Worm (Caenorhabditis elegans): ENCODE results near the gene Y46H3A.4.

DNA sequence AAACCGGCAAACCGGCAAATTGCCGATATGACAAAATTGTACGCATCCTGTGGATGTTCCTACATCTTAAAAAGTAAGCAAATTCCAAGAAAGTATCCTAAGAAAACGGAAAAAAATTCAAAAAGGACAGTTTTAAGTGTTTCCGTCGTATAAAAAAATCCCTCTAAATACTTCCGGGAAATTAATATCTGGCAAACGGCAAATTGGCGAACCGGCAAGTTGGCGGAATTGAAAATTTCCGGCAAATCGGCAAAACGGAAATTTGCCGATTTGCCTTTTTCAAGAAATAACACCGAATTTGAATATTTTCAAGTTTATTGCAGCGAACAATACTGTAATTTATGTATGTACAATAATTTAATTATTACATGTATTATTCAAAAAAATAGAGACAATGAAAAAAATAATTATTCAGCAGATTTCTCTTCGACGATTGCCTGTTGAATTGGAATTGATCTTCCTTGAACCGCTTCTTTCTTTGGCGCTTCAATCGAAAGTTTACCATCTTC is 6.8 kb downstream of the Y46H3A.4 start:
- TF ChIP-seq tbx-11 (GFP tag; IDR thresholded peaks at IDR 0.05) (no peak), ama-1 (optimal IDR thresholded peaks at IDR 0.05) (no peak), flt-1 (GFP tag; IDR thresholded peaks at IDR 0.05) (no peak), aly-1 (tag; optimal IDR thresholded peaks at IDR 0.05) (no peak), sea-1 (GFP tag; conservative IDR thresholded peaks at IDR 0.05) (no peak), tra-4 (tag; optimal IDR thresholded peaks at IDR 0.05) (no peak), hmg-4 (GFP tag; optimal IDR thresholded peaks at IDR 0.05) (no peak), tbx-37 (GFP tag; conservative IDR thresholded peaks at IDR 0.05) (no peak), hnd-1 (tag; optimal IDR thresholded peaks at IDR 0.05) (no peak), scrt-1 (GFP tag; IDR thresholded peaks at IDR 0.05) (no peak), hmbx-1 (tag; optimal IDR thresholded peaks at IDR 0.05) (no peak), F13C5.2 (tag; optimal IDR thresholded peaks at IDR 0.05) (no peak)
